Worm (Caenorhabditis elegans): ENCODE measurements around the gene F54H5.14.

ce11 chrII:6646903-6647302 lies 21.7 kb upstream of the F54H5.14 start:
- TF ChIP-seq him-1 (tag; optimal IDR thresholded peaks at IDR 0.05) (no peak), dao-5 (tag; optimal IDR thresholded peaks at IDR 0.05) (no peak), W03F9.2 (tag; optimal IDR thresholded peaks at IDR 0.05) (no peak)

All from whole organism, L4/young adult.